Fruit fly (Drosophila melanogaster): ENCODE measurements around the gene Rpp14a.
A peak's percentile ranks its signal among the peaks of the same experiment; 100 is the strongest.

Gene Rpp14a

dm6 chr3R:30058057-30058868, 1.6 kb downstream of the Rpp14a start, which contains the start of gene sima:
TSS of gene sima (plus strand) at chr3R:30058311.
- TF ChIP-seq CG33017 (tag; optimal IDR thresholded peaks at IDR 0.05) (peak; percentile 28), tj (GFP tag; optimal IDR thresholded peaks at IDR 0.05) (no peak), CG7045 (GFP tag; optimal IDR thresholded peaks at IDR 0.05) (no peak), CG14711 (tag; optimal IDR thresholded peaks at IDR 0.05) (peak; percentile 48), CG7101 (tag; optimal IDR thresholded peaks at IDR 0.05) (peak; percentile 15), pad (GFP tag; optimal IDR thresholded peaks at IDR 0.05) (no peak), cnc (optimal IDR thresholded peaks at IDR 0.05) (no peak), Mnt (GFP tag; optimal IDR thresholded peaks at IDR 0.05) (peak; percentile 55), ovo (GFP tag; optimal IDR thresholded peaks at IDR 0.05) (peak; percentile 1), CG11617 (GFP tag; optimal IDR thresholded peaks at IDR 0.05) (peak; percentile 40), bab1 (GFP tag; optimal IDR thresholded peaks at IDR 0.05) (peak; percentile 26), toe (GFP tag; optimal IDR thresholded peaks at IDR 0.05) (peak; percentile 12), cic (GFP tag; optimal IDR thresholded peaks at IDR 0.05) (peak; percentile 46), CG12768 (GFP tag; optimal IDR thresholded peaks at IDR 0.05) (peak; percentile 57)

- TF ChIP-seq CG1620 (GFP tag; optimal IDR thresholded peaks at IDR 0.05) (no peak), bab1 (GFP tag; optimal IDR thresholded peaks at IDR 0.05) (no peak), toe (GFP tag; optimal IDR thresholded peaks at IDR 0.05) (no peak), kay (GFP tag; ENCODE audit: borderline replicate concordance) (no peak), CG5204 (GFP tag; optimal IDR thresholded peaks at IDR 0.05) (no peak), Crg-1 (GFP tag; optimal IDR thresholded peaks at IDR 0.05) (no peak), CG7045 (GFP tag; optimal IDR thresholded peaks at IDR 0.05) (no peak), cnc (optimal IDR thresholded peaks at IDR 0.05) (no peak), Clk (GFP tag; optimal IDR thresholded peaks at IDR 0.05) (no peak), cic (GFP tag; optimal IDR thresholded peaks at IDR 0.05) (no peak), CG7101 (tag; optimal IDR thresholded peaks at IDR 0.05) (no peak), CG33017 (tag; optimal IDR thresholded peaks at IDR 0.05) (no peak), pad (GFP tag; optimal IDR thresholded peaks at IDR 0.05) (no peak), CG14711 (tag; optimal IDR thresholded peaks at IDR 0.05) (no peak), CG11617 (GFP tag; optimal IDR thresholded peaks at IDR 0.05) (no peak), Hr96 (GFP tag; optimal IDR thresholded peaks at IDR 0.05) (no peak), CG12768 (GFP tag; optimal IDR thresholded peaks at IDR 0.05) (no peak), Mnt (GFP tag; optimal IDR thresholded peaks at IDR 0.05) (no peak), ovo (GFP tag; optimal IDR thresholded peaks at IDR 0.05) (no peak)
Measured at dm6 chr3R:30059944-30060343, 3.3 kb downstream of the Rpp14a start.

DNA sequence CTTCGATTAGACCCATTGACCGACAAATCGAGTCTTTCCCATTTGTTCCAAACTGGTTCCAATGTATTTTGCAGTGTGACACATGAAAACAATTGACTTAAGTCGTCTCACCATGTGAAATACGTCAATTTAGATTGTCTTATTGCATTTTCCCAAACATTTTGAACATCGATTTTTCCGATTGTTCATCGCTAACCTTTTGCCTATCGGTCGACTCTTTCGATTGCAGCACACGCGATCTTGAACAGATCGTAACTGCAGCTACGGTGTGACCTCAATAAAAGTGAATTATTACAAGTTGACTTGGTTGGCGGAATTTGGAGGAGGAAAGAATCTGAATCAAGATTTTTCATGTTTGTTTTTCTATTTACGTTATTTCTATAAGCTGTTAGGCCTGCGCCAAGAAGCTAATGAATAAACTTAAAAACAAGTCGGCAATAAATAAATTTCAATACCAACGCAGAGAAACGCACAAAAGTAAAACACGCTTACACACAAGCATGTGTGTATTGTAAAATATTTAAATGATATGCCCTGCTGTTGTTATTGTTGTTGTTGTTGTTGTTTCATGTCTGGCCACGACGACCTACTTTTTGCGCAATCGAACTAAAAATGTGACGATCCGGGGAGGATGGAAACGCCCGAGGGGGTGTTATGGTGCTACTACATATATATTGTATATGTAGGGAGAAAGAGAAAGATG, 3.9 kb downstream of the Rpp14a start:
- TF ChIP-seq CG14711 (tag; optimal IDR thresholded peaks at IDR 0.05): no peak
- no peak for TF ChIP-seq Clk (GFP tag; optimal IDR thresholded peaks at IDR 0.05)

dm6 chr3R:30061154-30061482, 4.5 kb downstream of the Rpp14a start:
- no peak for TF ChIP-seq cic (GFP tag; optimal IDR thresholded peaks at IDR 0.05)
- TF ChIP-seq cnc (optimal IDR thresholded peaks at IDR 0.05): no peak
- no peak for TF ChIP-seq Crg-1 (GFP tag; optimal IDR thresholded peaks at IDR 0.05)
- TF ChIP-seq CG14711 (tag; optimal IDR thresholded peaks at IDR 0.05): peak; percentile 48
- TF ChIP-seq pad (GFP tag; optimal IDR thresholded peaks at IDR 0.05): no peak
- TF ChIP-seq CG33017 (tag; optimal IDR thresholded peaks at IDR 0.05): peak; percentile 38
- TF ChIP-seq CG7101 (tag; optimal IDR thresholded peaks at IDR 0.05): peak; percentile 56
- TF ChIP-seq bab1 (GFP tag; optimal IDR thresholded peaks at IDR 0.05): no peak
- TF ChIP-seq tj (GFP tag; optimal IDR thresholded peaks at IDR 0.05): no peak
- no peak for TF ChIP-seq kay (GFP tag; ENCODE audit: borderline replicate concordance)
- TF ChIP-seq CG1620 (GFP tag; optimal IDR thresholded peaks at IDR 0.05): no peak
- TF ChIP-seq CG7045 (GFP tag; optimal IDR thresholded peaks at IDR 0.05): no peak
- no peak for TF ChIP-seq Hr96 (GFP tag; optimal IDR thresholded peaks at IDR 0.05)
- TF ChIP-seq Clk (GFP tag; optimal IDR thresholded peaks at IDR 0.05): no peak
- no peak for TF ChIP-seq CG5204 (GFP tag; optimal IDR thresholded peaks at IDR 0.05)
- peak; percentile 26 for TF ChIP-seq CG12768 (GFP tag; optimal IDR thresholded peaks at IDR 0.05)
- peak; percentile 15 for TF ChIP-seq Mnt (GFP tag; optimal IDR thresholded peaks at IDR 0.05)
- TF ChIP-seq toe (GFP tag; optimal IDR thresholded peaks at IDR 0.05): no peak
- no peak for TF ChIP-seq ovo (GFP tag; optimal IDR thresholded peaks at IDR 0.05)
- no peak for TF ChIP-seq CG11617 (GFP tag; optimal IDR thresholded peaks at IDR 0.05)

DNA sequence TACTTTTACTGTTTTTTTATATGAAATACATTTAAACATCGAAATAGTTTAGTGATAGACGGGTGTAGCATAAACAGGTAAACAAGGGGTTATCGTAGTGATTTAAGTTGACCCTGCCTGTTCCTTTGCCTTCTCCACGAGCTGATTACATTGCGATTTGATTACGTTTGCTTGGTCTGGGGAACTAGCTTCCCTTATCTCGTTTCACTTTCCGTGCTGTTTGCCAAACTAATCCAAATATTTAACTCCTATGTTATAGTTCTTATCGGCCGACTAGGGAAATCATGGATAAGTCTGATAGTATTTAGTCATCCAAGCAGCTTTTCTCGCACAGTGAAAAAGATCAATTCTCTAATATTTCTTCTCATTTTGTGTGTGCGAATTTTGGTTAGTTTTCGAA, 5.3 kb downstream of the Rpp14a start:
- TF ChIP-seq cic (GFP tag; optimal IDR thresholded peaks at IDR 0.05) (peak; percentile 35), CG7045 (GFP tag; optimal IDR thresholded peaks at IDR 0.05) (peak; percentile 30), Hr96 (GFP tag; optimal IDR thresholded peaks at IDR 0.05) (no peak), kay (GFP tag; ENCODE audit: borderline replicate concordance) (peak; percentile 48)

DNA sequence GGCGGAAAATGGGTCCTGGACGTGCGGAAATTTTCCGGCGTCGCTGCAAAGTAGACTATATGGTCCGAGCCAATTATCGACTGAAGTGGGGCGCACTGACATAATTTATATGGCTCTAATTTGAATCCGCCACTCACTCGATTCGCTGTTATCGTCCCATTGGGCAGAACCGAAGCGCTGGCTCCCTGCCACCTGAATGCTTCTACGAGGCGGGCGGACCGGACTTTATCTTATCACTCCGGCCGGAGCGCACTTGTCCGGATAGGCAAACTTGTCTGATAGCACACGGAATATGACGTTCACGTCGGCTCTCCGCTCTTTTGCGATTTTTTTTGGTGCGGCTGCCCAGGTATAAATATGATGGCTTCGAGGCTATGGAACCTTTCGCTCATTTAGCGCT, 5.9 kb downstream of the Rpp14a start:
- TF ChIP-seq cic (GFP tag; optimal IDR thresholded peaks at IDR 0.05) (no peak), toe (GFP tag; optimal IDR thresholded peaks at IDR 0.05) (no peak), ovo (GFP tag; optimal IDR thresholded peaks at IDR 0.05) (no peak), Clk (GFP tag; optimal IDR thresholded peaks at IDR 0.05) (no peak)

All from whole organism, adult.